Fruit fly (Drosophila melanogaster) whole organism, pupa: ENCODE results near the gene Acp32CD.
A peak's percentile ranks its signal among the peaks of the same experiment; 100 is the strongest.

Experiments used
- CG10348 ChIP-seq: fragments of 200-800 bp; sonication (Bioruptor generic); IDR thresholded peaks from 2 replicates; pipeline ENCODE4 v1.3.6; 2022; ENCODE audit warnings: missing biosample characterization, missing genetic modification characterization
- CG12605 ChIP-seq: fragments of 200-800 bp; sonication (Bioruptor generic); IDR thresholded peaks from 2 replicates; pipeline ENCODE4 v1.3.6; 2022; ENCODE audit warnings: missing biosample characterization, missing genetic modification characterization
- CG13204 ChIP-seq: fragments of 200-800 bp; sonication (Bioruptor generic); optimal IDR thresholded peaks from 2 replicates; lab custom pipeline; 2018; ENCODE audit warnings: missing biosample characterization, mild to moderate bottlenecking, missing genetic modification characterization, moderate library complexity
- CG14655 ChIP-seq: fragments of 200-800 bp; sonication (Bioruptor generic); optimal IDR thresholded peaks from 3 replicates; lab custom pipeline; 2017; ENCODE audit warnings: mild to moderate bottlenecking, missing biosample characterization, missing genetic modification reagents, missing genetic modification characterization
- CG15710 ChIP-seq: fragments of 200-800 bp; sonication (Bioruptor generic); optimal IDR thresholded peaks from 2 replicates; lab custom pipeline; 2018; ENCODE audit warnings: missing biosample characterization, mild to moderate bottlenecking, missing genetic modification characterization, moderate library complexity
- CG17806 ChIP-seq: fragments of 200-800 bp; sonication (Bioruptor generic); optimal IDR thresholded peaks from 2 replicates; lab custom pipeline; 2018; ENCODE audit warnings: missing biosample characterization, mild to moderate bottlenecking, missing genetic modification characterization, moderate library complexity
- CG32121 ChIP-seq: fragments of 200-800 bp; sonication (Bioruptor generic); IDR thresholded peaks from 2 replicates; pipeline ENCODE4 v1.3.6; 2022; ENCODE audit warnings: missing biosample characterization, missing genetic modification characterization
- CG34367 ChIP-seq: fragments of 200-800 bp; sonication (Bioruptor generic); optimal IDR thresholded peaks from 2 replicates; lab custom pipeline; 2018; ENCODE audit warnings: missing biosample characterization, mild to moderate bottlenecking, missing genetic modification characterization
- CG4496 ChIP-seq: fragments of 200-800 bp; sonication (Bioruptor generic); IDR thresholded peaks from 3 replicates; pipeline ENCODE4 v1.3.6; 2022; ENCODE audit warnings: missing biosample characterization, missing genetic modification characterization
- CG8159 ChIP-seq: fragments of 200-800 bp; sonication (Bioruptor generic); optimal IDR thresholded peaks from 3 replicates; lab custom pipeline; 2018; ENCODE audit warnings: missing biosample characterization, mild to moderate bottlenecking, missing genetic modification characterization, moderate library complexity
- CG8301 ChIP-seq: fragments of 200-800 bp; sonication (Bioruptor generic); optimal IDR thresholded peaks from 2 replicates; lab custom pipeline; 2018; ENCODE audit warnings: missing biosample characterization, mild to moderate bottlenecking, missing genetic modification characterization
- CG9948 ChIP-seq: fragments of 200-800 bp; sonication (Bioruptor generic); optimal IDR thresholded peaks from 2 replicates; lab custom pipeline; 2018; ENCODE audit warnings: missing biosample characterization, mild to moderate bottlenecking, missing genetic modification characterization, moderate library complexity
- D1 ChIP-seq: fragments of 200-800 bp; sonication (Bioruptor generic); optimal IDR thresholded peaks from 2 replicates; lab custom pipeline; 2018; ENCODE audit warnings: missing biosample characterization, mild to moderate bottlenecking, missing genetic modification characterization, moderate library complexity
- EcR ChIP-seq: fragments of 200-800 bp; sonication (Bioruptor generic); optimal IDR thresholded peaks from 3 replicates; lab custom pipeline; 2019; ENCODE audit warnings: missing biosample characterization, missing genetic modification characterization, mild to moderate bottlenecking, moderate library complexity, missing genetic modification reagents
- Ets98B ChIP-seq: fragments of 200-800 bp; sonication (Bioruptor generic); IDR thresholded peaks from 2 replicates; pipeline ENCODE4 v1.3.6; 2022; ENCODE audit warnings: missing biosample characterization, missing genetic modification characterization
- Pif1A ChIP-seq: fragments of 200-800 bp; sonication (Bioruptor generic); optimal IDR thresholded peaks from 3 replicates; lab custom pipeline; 2016; ENCODE audit warnings: missing biosample characterization, missing genetic modification characterization
- Pif1B ChIP-seq: fragments of 200-800 bp; sonication (Bioruptor generic); optimal IDR thresholded peaks from 3 replicates; lab custom pipeline; 2016; ENCODE audit warnings: missing biosample characterization, missing genetic modification characterization
- Snoo ChIP-seq: fragments of 200-800 bp; sonication (Bioruptor generic); optimal IDR thresholded peaks from 3 replicates; lab custom pipeline; 2017; ENCODE audit warnings: missing biosample characterization, mild to moderate bottlenecking, missing genetic modification characterization, inconsistent platforms
- fd96Ca ChIP-seq: fragments of 200-800 bp; sonication (Bioruptor generic); IDR thresholded peaks from 3 replicates; pipeline ENCODE4 v1.3.6; 2022; ENCODE audit warnings: missing biosample characterization, missing genetic modification characterization
- gl ChIP-seq: fragments of 200-800 bp; sonication (Bioruptor generic); optimal IDR thresholded peaks from 2 replicates; lab custom pipeline; 2018; ENCODE audit warnings: missing biosample characterization, mild to moderate bottlenecking, missing genetic modification characterization
- rn ChIP-seq: fragments of 200-800 bp; sonication (Bioruptor generic); IDR thresholded peaks from 2 replicates; pipeline ENCODE4 v1.3.6; 2022; ENCODE audit warnings: missing biosample characterization, missing genetic modification characterization

The Acp32CD gene

DNA sequence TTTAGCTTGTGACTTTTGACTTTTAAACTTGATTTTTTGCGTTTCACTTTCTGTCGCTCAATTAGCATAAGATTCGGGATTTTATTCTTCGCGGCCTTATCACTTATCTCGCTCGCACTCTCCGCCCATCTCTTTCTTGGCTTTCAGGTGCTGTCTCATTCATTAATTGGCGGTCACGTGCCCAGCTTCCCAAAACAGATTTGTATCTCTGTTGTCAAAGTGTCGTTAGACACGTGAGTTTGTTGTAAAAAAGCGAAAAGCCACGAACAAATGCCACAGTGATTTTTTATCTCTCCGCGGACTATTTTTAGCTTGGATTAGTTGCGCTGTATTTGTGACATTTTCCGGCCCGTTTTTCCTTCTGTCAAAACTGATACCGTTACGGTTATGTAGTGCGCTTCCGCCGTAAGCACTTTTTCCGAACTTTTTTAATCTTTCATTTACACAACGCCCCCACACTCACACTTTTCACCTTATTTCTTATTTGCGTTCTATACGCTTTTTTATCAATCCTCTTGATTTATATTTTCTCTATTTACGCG, 41.4 kb downstream of the Acp32CD start:
- no peak for TF ChIP-seq CG12605
- no peak for TF ChIP-seq Pif1A
- TF ChIP-seq CG9948: no peak
- TF ChIP-seq fd96Ca: no peak
- TF ChIP-seq CG17806: no peak
- no peak for TF ChIP-seq CG14655 (GFP tag; lab: Kevin White, UChicago)
- TF ChIP-seq CG34367: no peak
- TF ChIP-seq CG32121 (GFP tag; lab: Robert Waterston, UW): no peak
- TF ChIP-seq CG4496 (GFP tag; lab: Robert Waterston, UW): no peak
- TF ChIP-seq Ets98B: no peak
- TF ChIP-seq D1 (tag; lab: Kevin White, UChicago): no peak
- TF ChIP-seq rn (GFP tag; lab: Robert Waterston, UW): no peak
- TF ChIP-seq EcR (GFP tag; lab: Kevin White, UChicago): no peak
- no peak for TF ChIP-seq gl
- TF ChIP-seq CG8159 (tag; lab: Kevin White, UChicago): no peak
- no peak for TF ChIP-seq Snoo
- TF ChIP-seq, all 21 proteins: peak for 0

DNA sequence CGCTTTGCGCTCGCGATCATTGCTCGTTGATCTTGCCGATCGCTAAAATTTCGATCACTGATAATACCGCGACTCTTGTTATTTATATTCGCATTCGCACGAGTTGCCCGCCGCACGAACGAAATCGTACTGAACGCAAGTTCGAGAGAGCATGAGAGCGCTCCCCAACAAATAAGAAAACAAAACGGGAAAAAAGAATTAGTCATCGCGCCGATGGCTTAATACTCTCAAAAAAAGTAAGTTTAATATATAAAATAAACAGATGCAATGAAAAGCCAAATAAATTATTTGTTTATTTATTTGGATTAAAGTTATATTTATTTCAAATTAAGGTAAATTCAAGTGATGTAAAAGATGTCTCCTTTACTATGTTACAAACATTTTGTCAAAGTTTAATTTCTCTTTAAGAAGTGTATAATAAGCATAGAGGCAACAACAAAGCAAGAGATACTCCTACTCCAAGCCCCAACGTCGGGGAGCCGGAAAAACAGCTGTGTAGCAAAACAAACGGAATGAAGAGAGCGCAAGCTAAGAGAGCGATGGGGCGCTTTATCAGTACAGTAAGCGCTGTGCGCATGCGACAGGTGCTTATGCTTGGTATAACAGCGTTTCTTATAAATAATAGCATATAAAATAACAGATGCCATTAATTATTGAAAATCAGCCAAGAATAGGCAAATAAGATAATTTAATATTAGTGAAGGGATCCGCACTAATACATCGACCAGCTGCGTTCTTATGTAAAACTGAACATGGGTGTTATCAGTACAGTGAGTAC, 42.1 kb downstream of the Acp32CD start:
- TF ChIP-seq gl: peak; percentile 30
- peak; percentile 50 for TF ChIP-seq CG8301 (tag; lab: Kevin White, UChicago)
- TF ChIP-seq D1 (tag; lab: Kevin White, UChicago): peak; percentile 84
- peak; percentile 78 for TF ChIP-seq CG14655 (GFP tag; lab: Kevin White, UChicago)
- peak; percentile 71 for TF ChIP-seq fd96Ca
- TF ChIP-seq CG12605: peak; percentile 41
- peak; percentile 22 for TF ChIP-seq CG34367
- TF ChIP-seq Pif1A: peak; percentile 77
- TF ChIP-seq Pif1B (GFP tag; lab: Kevin White, UChicago): peak; percentile 71
- peak; percentile 60 for TF ChIP-seq CG32121 (GFP tag; lab: Robert Waterston, UW)
- TF ChIP-seq CG8159 (tag; lab: Kevin White, UChicago): peak; percentile 86
- 0 out of 2 replicates have a peak, but pooled peaks have one; percentile 17 for TF ChIP-seq rn (GFP tag; lab: Robert Waterston, UW)
- TF ChIP-seq EcR (GFP tag; lab: Kevin White, UChicago): peak; percentile 37
- TF ChIP-seq Ets98B: peak; percentile 32; the same call in 1 of the 2 replicates
- TF ChIP-seq CG13204 (GFP tag; lab: Kevin White, UChicago): peak; percentile 20
- peak; percentile 58 for TF ChIP-seq CG15710 (tag; lab: Kevin White, UChicago)
- peak; percentile 85 for TF ChIP-seq Snoo
- TF ChIP-seq CG10348: no peak
- peak; percentile 62 for TF ChIP-seq CG9948
- TF ChIP-seq CG17806: peak; percentile 60
- peak; percentile 76; the same call in 2 of the 3 replicates for TF ChIP-seq CG4496 (GFP tag; lab: Robert Waterston, UW)

DNA sequence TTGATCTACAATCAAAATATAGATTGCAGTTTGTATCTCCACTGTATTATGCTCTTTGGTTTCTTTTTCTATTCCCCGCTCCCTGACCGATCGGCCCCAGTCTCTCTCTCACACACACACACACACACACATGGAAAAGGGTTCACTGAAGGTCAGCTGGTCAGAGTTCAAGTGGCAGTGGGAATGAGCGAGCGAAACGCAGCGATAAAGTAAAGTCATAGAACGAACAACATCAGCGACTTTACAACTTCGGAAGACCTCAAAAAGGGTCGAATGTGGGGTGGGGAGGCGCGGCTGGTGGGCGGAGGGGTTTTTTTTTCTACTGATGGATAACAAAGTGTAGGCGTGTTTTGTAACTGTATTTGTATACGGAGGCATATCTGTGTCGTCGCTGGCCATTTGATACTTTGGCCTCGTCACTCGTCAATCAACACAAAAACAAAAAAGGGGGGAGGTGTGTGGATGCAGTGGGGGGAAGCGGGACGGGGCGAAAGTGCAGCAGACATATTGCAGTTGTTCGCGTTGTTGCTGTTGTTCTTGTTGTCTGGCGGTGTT, 42.8 kb downstream of the Acp32CD start:
- TF ChIP-seq CG4496 (GFP tag; lab: Robert Waterston, UW) (0 out of 3 replicates have a peak, but pooled peaks have one; percentile 24), fd96Ca (0 out of 3 replicates have a peak, but pooled peaks have one; percentile 3), CG9948 (no peak), Ets98B (peak; percentile 17; the same call in 1 of the 2 replicates)

DNA sequence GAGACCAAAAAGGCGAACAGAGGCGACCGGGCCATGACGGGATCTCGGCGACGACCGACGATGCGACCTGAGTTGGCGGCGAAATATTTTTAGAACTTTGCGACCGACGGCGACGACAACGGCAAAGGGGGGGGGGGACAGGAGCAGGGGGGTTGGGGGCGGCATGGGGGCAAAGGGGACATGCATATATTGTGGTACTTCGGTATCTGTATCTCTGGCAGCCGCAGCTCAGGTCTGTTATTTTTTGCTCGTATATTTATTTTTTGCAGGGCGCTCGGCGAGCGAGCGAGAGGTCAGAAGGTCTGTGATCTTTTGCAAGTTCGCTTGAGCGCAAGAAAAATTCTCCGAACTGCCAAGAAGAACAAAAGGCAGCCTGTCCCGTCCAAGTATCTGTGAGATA, 43.8 kb downstream of the Acp32CD start:
- no peak for TF ChIP-seq CG15710 (tag; lab: Kevin White, UChicago)
- TF ChIP-seq D1 (tag; lab: Kevin White, UChicago): no peak
- TF ChIP-seq rn (GFP tag; lab: Robert Waterston, UW): no peak
- peak; percentile 90 for TF ChIP-seq EcR (GFP tag; lab: Kevin White, UChicago)
- TF ChIP-seq CG14655 (GFP tag; lab: Kevin White, UChicago): no peak
- TF ChIP-seq CG13204 (GFP tag; lab: Kevin White, UChicago): peak; percentile 85
- no peak for TF ChIP-seq CG4496 (GFP tag; lab: Robert Waterston, UW)
- TF ChIP-seq, all 21 proteins: peak for 2

DNA sequence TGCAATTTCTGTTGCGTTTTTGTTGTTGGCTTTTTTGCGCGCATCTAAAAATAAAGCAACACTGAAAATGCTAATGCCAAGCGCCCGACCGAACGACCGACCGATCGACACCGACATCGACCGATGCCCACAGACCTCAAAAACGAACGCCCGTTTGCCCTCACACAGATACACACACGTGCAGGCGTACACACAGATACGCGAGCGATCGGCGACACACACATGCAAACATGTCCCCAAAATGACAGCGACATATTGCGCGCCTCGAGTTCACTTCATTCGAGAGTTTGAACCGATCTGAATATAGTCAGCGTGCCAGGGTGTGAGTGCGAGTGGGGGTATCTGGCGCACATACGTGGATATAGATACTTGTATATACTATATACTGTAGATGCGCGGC, 45.7 kb downstream of the Acp32CD start:
- TF ChIP-seq CG13204 (GFP tag; lab: Kevin White, UChicago): peak; percentile 52
- TF ChIP-seq EcR (GFP tag; lab: Kevin White, UChicago): peak; percentile 71
- TF ChIP-seq CG14655 (GFP tag; lab: Kevin White, UChicago): no peak
- peak; percentile 14; the same call in 1 of the 2 replicates for TF ChIP-seq Ets98B
- TF ChIP-seq CG32121 (GFP tag; lab: Robert Waterston, UW): no peak
- no peak for TF ChIP-seq CG4496 (GFP tag; lab: Robert Waterston, UW)
- no peak for TF ChIP-seq fd96Ca
- no peak for TF ChIP-seq CG15710 (tag; lab: Kevin White, UChicago)
- no peak for TF ChIP-seq CG8301 (tag; lab: Kevin White, UChicago)
